Worm (Caenorhabditis elegans) whole organism, L2 larva: ENCODE results near the gene srsx-30.

ENCODE experiments used
- Y55F3AM.14 ChIP-seq: fragments of 200-800 bp; sonication (Bioruptor generic); optimal IDR thresholded peaks from 2 replicates; lab custom pipeline; 2018; ENCODE audit warnings: mild to moderate bottlenecking, missing genetic modification characterization, missing compliant biosample characterization
- aly-2 ChIP-seq: fragments of 150-350 bp; optimal IDR thresholded peaks from 2 replicates; lab custom pipeline; 2014; ENCODE audit warnings: missing biosample characterization, missing genetic modification characterization
- blmp-1 ChIP-seq: sonication (generic microtip); optimal IDR thresholded peaks from 2 replicates; lab custom pipeline; 2017; ENCODE audit warnings: missing genetic modification characterization, mild to moderate bottlenecking, missing compliant biosample characterization, antibody characterized with exemption, moderate library complexity; ENCODE audit not compliant: insufficient read depth
- elt-3 ChIP-seq: sonication (generic microtip); optimal IDR thresholded peaks from 2 replicates; lab custom pipeline; 2017; ENCODE audit warnings: missing biosample characterization, missing genetic modification characterization
- fos-1 ChIP-seq: fragments of 150-350 bp; optimal IDR thresholded peaks from 2 replicates; lab custom pipeline; 2014; ENCODE audit warnings: missing biosample characterization, missing genetic modification characterization
- nhr-11 ChIP-seq: fragments of 150-350 bp; optimal IDR thresholded peaks from 2 replicates; lab custom pipeline; 2014; ENCODE audit warnings: missing biosample characterization, missing genetic modification characterization
- nhr-23 ChIP-seq: fragments of 150-350 bp; optimal IDR thresholded peaks from 2 replicates; lab custom pipeline; 2014; ENCODE audit warnings: missing biosample characterization, missing genetic modification reagents, missing genetic modification characterization
- nhr-237 ChIP-seq: fragments of 150-350 bp; optimal IDR thresholded peaks from 2 replicates; lab custom pipeline; 2014; ENCODE audit warnings: missing biosample characterization, missing genetic modification characterization
- nhr-77 ChIP-seq: fragments of 150-350 bp; optimal IDR thresholded peaks from 2 replicates; lab custom pipeline; 2014; ENCODE audit warnings: missing biosample characterization, missing genetic modification characterization
- skn-1 ChIP-seq: sonication (generic microtip); optimal IDR thresholded peaks from 2 replicates; lab custom pipeline; 2017; ENCODE audit warnings: missing biosample characterization, missing genetic modification characterization
- unc-62 ChIP-seq: fragments of 150-350 bp; optimal IDR thresholded peaks from 2 replicates; lab custom pipeline; 2014; ENCODE audit warnings: missing biosample characterization, missing genetic modification reagents, missing genetic modification characterization

- TF ChIP-seq unc-62 = no peak
- TF ChIP-seq skn-1 (tag; lab: Kevin White, UChicago) = no peak
- no peak for TF ChIP-seq nhr-237 (tag; lab: Kevin White, UChicago)
- TF ChIP-seq nhr-11 = no peak
- TF ChIP-seq Y55F3AM.14 (GFP tag; lab: Kevin White, UChicago) = no peak
- no peak for TF ChIP-seq nhr-77 (tag; lab: Kevin White, UChicago)
- no peak for TF ChIP-seq aly-2 (tag; lab: Kevin White, UChicago)
- no peak for TF ChIP-seq fos-1 (tag; lab: Kevin White, UChicago)
- TF ChIP-seq nhr-23 (tag; lab: Kevin White, UChicago) = no peak
- TF ChIP-seq blmp-1 (tag; lab: Kevin White, UChicago) = no peak
- TF ChIP-seq elt-3 = no peak
These were observed 46.3 kb downstream of the srsx-30 start, which contains the start of the genes ZK856.19 and ZK856.11 for ce11 chrV:10204863-10205338.
